Worm (Caenorhabditis elegans): ENCODE results near the gene ZK938.1.

Gene ZK938.1

DNA sequence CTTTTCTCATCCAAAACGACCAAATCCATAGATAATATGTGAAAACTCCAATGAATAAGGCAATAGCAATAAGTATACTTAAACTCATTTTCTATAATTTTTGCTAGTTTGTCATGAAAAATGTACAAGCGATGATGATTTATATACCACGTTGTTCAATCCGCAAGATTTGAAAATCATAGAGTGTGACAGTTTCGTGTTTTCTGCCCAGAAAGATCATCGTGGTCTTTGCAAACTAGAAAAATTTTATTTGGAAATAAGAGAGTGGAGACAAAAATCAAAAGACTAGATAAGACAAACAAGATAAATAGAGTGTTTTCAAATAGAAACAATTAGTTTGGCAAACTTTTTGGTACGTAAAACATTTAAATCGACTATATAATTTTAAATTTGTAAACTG lies 36.0 kb upstream of the ZK938.1 start, which contains the start of gene cyp-13A3:
TSS of gene cyp-13A3 (minus strand) at position 101 of the 400 bp plus-strand sequence.
- TF ChIP-seq F37D6.2 (tag; optimal IDR thresholded peaks at IDR 0.05) (no peak), ceh-82 (tag; optimal IDR thresholded peaks at IDR 0.05) (no peak), ctbp-1 (GFP tag; IDR thresholded peaks at IDR 0.05) (no peak), R02D3.7 (tag; optimal IDR thresholded peaks at IDR 0.05) (no peak), mes-2 (tag; optimal IDR thresholded peaks at IDR 0.05; ENCODE audit: poor library complexity, severe bottlenecking) (no peak), rbr-2 (tag; optimal IDR thresholded peaks at IDR 0.05) (no peak), nhr-111 (GFP tag; optimal IDR thresholded peaks at IDR 0.05) (no peak), fkh-10 (GFP tag; optimal IDR thresholded peaks at IDR 0.05) (no peak), nhr-48 (tag; optimal IDR thresholded peaks at IDR 0.05) (no peak), ceh-20 (GFP tag; IDR thresholded peaks at IDR 0.05) (no peak), hlh-11 (tag; optimal IDR thresholded peaks at IDR 0.05) (no peak)

- TF ChIP-seq nhr-28 (tag; optimal IDR thresholded peaks at IDR 0.05) (peak; percentile 58), dmd-6 (GFP tag; IDR thresholded peaks at IDR 0.05) (peak; percentile 78), unc-62 (GFP tag; optimal IDR thresholded peaks at IDR 0.05 in 1 of 2) (peak in 1 of 2 experiments; percentile 29), unc-62 (tag; optimal IDR thresholded peaks at IDR 0.05) (no peak), lir-3 (tag; optimal IDR thresholded peaks at IDR 0.05) (no peak), egl-43 (GFP tag; IDR thresholded peaks at IDR 0.05) (no peak), nhr-102 (tag; optimal IDR thresholded peaks at IDR 0.05) (peak; percentile 13), dpl-1 (GFP tag; optimal IDR thresholded peaks at IDR 0.05) (no peak), ZK546.5 (tag; optimal IDR thresholded peaks at IDR 0.05) (no peak), hlh-11 (tag; optimal IDR thresholded peaks at IDR 0.05) (peak; percentile 3), Y75B8A.6 (GFP tag; IDR thresholded peaks at IDR 0.05) (no peak), dve-1 (tag; optimal IDR thresholded peaks at IDR 0.05; ENCODE audit: insufficient read depth) (no peak), egl-27 (tag; optimal IDR thresholded peaks at IDR 0.05) (no peak), mxl-2 (GFP tag; conservative IDR thresholded peaks at IDR 0.05) (no peak), daf-16 (GFP tag; optimal IDR thresholded peaks at IDR 0.05) (no peak), daf-16 (tag; optimal IDR thresholded peaks at IDR 0.05) (peak; percentile 25), jun-1 (tag; optimal IDR thresholded peaks at IDR 0.05) (no peak), snpc-4 (tag; optimal IDR thresholded peaks at IDR 0.05) (no peak), duxl-1 (tag; optimal IDR thresholded peaks at IDR 0.05; ENCODE audit: poor library complexity) (no peak), skn-1 (tag; optimal IDR thresholded peaks at IDR 0.05) (no peak), ceh-62 (tag; optimal IDR thresholded peaks at IDR 0.05) (no peak), pqm-1 (tag; optimal IDR thresholded peaks at IDR 0.05) (peak; percentile 33)
Measured at ce11 chrII:9797664-9798063, 31.5 kb upstream of the ZK938.1 start, which contains the start of gene cyp-13A4. Gene cyp-13A4 (minus strand): TSS chrII:9797740.

DNA sequence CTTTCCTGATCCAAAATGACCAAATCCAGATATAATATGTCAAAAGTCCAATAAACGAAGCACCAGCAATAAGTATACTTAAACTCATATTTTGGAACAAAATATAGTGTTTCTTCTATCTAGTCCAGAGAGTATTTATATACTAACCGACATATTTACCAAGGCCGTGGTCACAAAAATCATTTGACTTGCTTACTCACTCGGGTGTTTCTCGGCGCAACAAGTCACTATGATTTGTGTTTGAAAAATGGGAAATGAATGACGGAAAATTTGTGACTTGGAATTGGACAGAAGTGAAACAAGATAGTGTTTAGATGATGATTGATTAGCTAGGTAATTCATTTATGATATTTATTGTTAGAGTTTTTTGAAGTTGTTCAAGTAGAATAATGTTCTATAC lies 29.0 kb upstream of the ZK938.1 start, which contains the start of gene cyp-13A5:
TSS of gene cyp-13A5 (minus strand) at position 112 of the 400 bp plus-strand sequence.
- TF ChIP-seq zag-1 (tag; optimal IDR thresholded peaks at IDR 0.05) = no peak
- peak; percentile 73 for TF ChIP-seq nhr-77 (tag; optimal IDR thresholded peaks at IDR 0.05)
- TF ChIP-seq lim-7 (GFP tag; IDR thresholded peaks at IDR 0.05) = no peak
- TF ChIP-seq lin-39 (tag; optimal IDR thresholded peaks at IDR 0.05) = no peak
- TF ChIP-seq unc-62 (GFP tag; optimal IDR thresholded peaks at IDR 0.05 in 1 of 2) = peak in 1 of 2 experiments; percentile 77
- no peak for TF ChIP-seq unc-62 (tag; optimal IDR thresholded peaks at IDR 0.05)
- TF ChIP-seq nhr-102 (tag; optimal IDR thresholded peaks at IDR 0.05) = peak; percentile 64
- no peak for TF ChIP-seq zfp-3 (GFP tag; conservative IDR thresholded peaks at IDR 0.05)
- TF ChIP-seq ceh-20 (GFP tag; IDR thresholded peaks at IDR 0.05) = peak; percentile 43; the same call in 1 of the 2 replicates
- TF ChIP-seq rbr-2 (tag; optimal IDR thresholded peaks at IDR 0.05) = no peak
- no peak for TF ChIP-seq ama-1 (optimal IDR thresholded peaks at IDR 0.05)
- TF ChIP-seq ces-1 (GFP tag; optimal IDR thresholded peaks at IDR 0.05) = no peak
- no peak for TF ChIP-seq D1046.2 (GFP tag; IDR thresholded peaks at IDR 0.05)
- TF ChIP-seq pha-4 (GFP tag; IDR thresholded peaks at IDR 0.05) = no peak
- TF ChIP-seq pha-4 (tag; optimal IDR thresholded peaks at IDR 0.05) = no peak
- TF ChIP-seq fkh-10 (GFP tag; optimal IDR thresholded peaks at IDR 0.05) = no peak
- TF ChIP-seq lsy-2 (tag; optimal IDR thresholded peaks at IDR 0.05) = no peak
- no peak for TF ChIP-seq ZK546.5 (tag; optimal IDR thresholded peaks at IDR 0.05)
- no peak for TF ChIP-seq php-3 (GFP tag; IDR thresholded peaks at IDR 0.05)
- no peak for TF ChIP-seq daf-12 (tag; optimal IDR thresholded peaks at IDR 0.05)
- no peak for TF ChIP-seq ceh-82 (tag; optimal IDR thresholded peaks at IDR 0.05)
- TF ChIP-seq F49E8.2 (tag; optimal IDR thresholded peaks at IDR 0.05; ENCODE audit: borderline replicate concordance) = no peak
- TF ChIP-seq spr-1 (tag; optimal IDR thresholded peaks at IDR 0.05) = no peak
- no peak for TF ChIP-seq R02D3.7 (tag; optimal IDR thresholded peaks at IDR 0.05)
- no peak for TF ChIP-seq Y48G9A.11 (GFP tag; IDR thresholded peaks at IDR 0.05)
- peak; percentile 89 for TF ChIP-seq nhr-28 (tag; optimal IDR thresholded peaks at IDR 0.05)
- TF ChIP-seq dve-1 (tag; optimal IDR thresholded peaks at IDR 0.05; ENCODE audit: insufficient read depth) = peak; percentile 28
- no peak for TF ChIP-seq hif-1 (tag; optimal IDR thresholded peaks at IDR 0.05)

Measured in whole organism, L4 larva.